6 fruit fly cellular contexts compared by ENCODE assay signal in genomic region chr3R:11604654-11605436, dm6.
A peak's percentile ranks its signal among the peaks of the same experiment; 100 is the strongest.
TF ChIP-seq lines count a peak whose summit lies in the region.

No protein-coding gene starts in this region.

- TF ChIP-seq CTCF in whole organism, embryonic (GFP tag; optimal IDR thresholded peaks at IDR 0.05; lab: Kevin White, UChicago) = peak; percentile 3

TF ChIP-seq in whole organism, 6 proteins besides CTCF, POLR2A, EP300 and RAD21:
- TF ChIP-seq EcR (GFP tag; optimal IDR thresholded peaks at IDR 0.05; lab: Kevin White, UChicago) (no peak), Dll (optimal IDR thresholded peaks at IDR 0.05; lab: Kevin White, UChicago) (peak; percentile 96), usp (GFP tag; optimal IDR thresholded peaks at IDR 0.05; lab: Kevin White, UChicago) (no peak), pan (optimal IDR thresholded peaks at IDR 0.05; lab: Kevin White, UChicago) (no peak)

TF ChIP-seq in whole organism, adult, 20 proteins besides CTCF, POLR2A, EP300 and RAD21:
- peak; percentile 7 for TF ChIP-seq Hr96 (GFP tag; optimal IDR thresholded peaks at IDR 0.05; lab: Kevin White, UChicago)
- peak; percentile 60 for TF ChIP-seq kay (GFP tag; lab: Kevin White, UChicago; ENCODE audit: borderline replicate concordance)
- no peak for TF ChIP-seq cic (GFP tag; optimal IDR thresholded peaks at IDR 0.05; lab: Kevin White, UChicago)
- peak; percentile 30 for TF ChIP-seq bab1 (GFP tag; optimal IDR thresholded peaks at IDR 0.05; lab: Kevin White, UChicago)
TF ChIP-seq in whole organism, adult: peak in this region for 3.

TF ChIP-seq in whole organism, embryonic, 481 proteins besides CTCF, POLR2A, EP300 and RAD21 (continues in another document):
- no peak for TF ChIP-seq chn (GFP tag; optimal IDR thresholded peaks at IDR 0.05; lab: Kevin White, UChicago)
- peak; percentile 30; the same call in 1 of the 2 replicates for TF ChIP-seq chm (GFP tag; IDR thresholded peaks at IDR 0.05; lab: Robert Waterston, UW)
- TF ChIP-seq Usf (GFP tag; optimal IDR thresholded peaks at IDR 0.05; lab: Kevin White, UChicago) = no peak
- TF ChIP-seq da (GFP tag; optimal IDR thresholded peaks at IDR 0.05; lab: Kevin White, UChicago) = no peak
- no peak for TF ChIP-seq CG33213 (GFP tag; optimal IDR thresholded peaks at IDR 0.05; lab: Kevin White, UChicago)
- peak; percentile 62 for TF ChIP-seq CG17385 (GFP tag; optimal IDR thresholded peaks at IDR 0.05; lab: Kevin White, UChicago)
- no peak for TF ChIP-seq CG30020 (tag; optimal IDR thresholded peaks at IDR 0.05; lab: Kevin White, UChicago)
- TF ChIP-seq oc (tag; optimal IDR thresholded peaks at IDR 0.05; lab: Kevin White, UChicago) = peak; percentile 34
- peak; percentile 43; the same call in 1 of the 2 replicates for TF ChIP-seq crol (GFP tag; IDR thresholded peaks at IDR 0.05; lab: Robert Waterston, UW)
- TF ChIP-seq Hsf (GFP tag; optimal IDR thresholded peaks at IDR 0.05; lab: Kevin White, UChicago) = no peak
- no peak for TF ChIP-seq CG2120 (GFP tag; optimal IDR thresholded peaks at IDR 0.05; lab: Kevin White, UChicago)
- peak; percentile 37 for TF ChIP-seq HLHmδ (GFP tag; optimal IDR thresholded peaks at IDR 0.05; lab: Kevin White, UChicago)
- peak in 1 of 2 experiments; percentile 72 for TF ChIP-seq bsh (GFP tag; optimal IDR thresholded peaks at IDR 0.05; lab: Kevin White, UChicago)
- peak; percentile 52; the same call in 2 of the 3 replicates for TF ChIP-seq CG7963 (GFP tag; IDR thresholded peaks at IDR 0.05; lab: Robert Waterston, UW; ENCODE audit: partially characterized antibody)
- TF ChIP-seq chinmo (GFP tag; IDR thresholded peaks at IDR 0.05; lab: Robert Waterston, UW; ENCODE audit: partially characterized antibody) = peak; percentile 94; the same call in 3 of the 4 replicates
- no peak for TF ChIP-seq pita (GFP tag; optimal IDR thresholded peaks at IDR 0.05; lab: Kevin White, UChicago)
- no peak for TF ChIP-seq slp2 (GFP tag; optimal IDR thresholded peaks at IDR 0.05; lab: Kevin White, UChicago)
- TF ChIP-seq fd102C (GFP tag; optimal IDR thresholded peaks at IDR 0.05; lab: Kevin White, UChicago) = no peak
- TF ChIP-seq sr (GFP tag; IDR thresholded peaks at IDR 0.05; lab: Robert Waterston, UW) = no peak
- TF ChIP-seq Hey (tag; optimal IDR thresholded peaks at IDR 0.05; lab: Kevin White, UChicago) = no peak

TF ChIP-seq in whole organism, prepupa, 60 proteins besides CTCF, POLR2A, EP300 and RAD21 (continues in another document):
- TF ChIP-seq Lpt (GFP tag; optimal IDR thresholded peaks at IDR 0.05; lab: Kevin White, UChicago) (no peak), spab (GFP tag; optimal IDR thresholded peaks at IDR 0.05; lab: Kevin White, UChicago) (no peak), CG7368 (GFP tag; optimal IDR thresholded peaks at IDR 0.05; lab: Kevin White, UChicago) (no peak), svp (GFP tag; lab: Kevin White, UChicago) (no peak), CG8319 (GFP tag; optimal IDR thresholded peaks at IDR 0.05; lab: Kevin White, UChicago) (no peak), CG15336 (GFP tag; IDR thresholded peaks at IDR 0.05; lab: Robert Waterston, UW) (peak; percentile 82), salr (GFP tag; optimal IDR thresholded peaks at IDR 0.05; lab: Kevin White, UChicago) (no peak), esn (GFP tag; optimal IDR thresholded peaks at IDR 0.05; lab: Kevin White, UChicago) (peak; percentile 14), Eip78C (GFP tag; lab: Kevin White, UChicago) (peak; percentile 84), Blimp-1 (GFP tag; optimal IDR thresholded peaks at IDR 0.05; lab: Kevin White, UChicago) (no peak), CG11294 (GFP tag; IDR thresholded peaks at IDR 0.05; lab: Robert Waterston, UW) (no peak), eg (GFP tag; IDR thresholded peaks at IDR 0.05; lab: Robert Waterston, UW) (peak; percentile 65; the same call in 1 of the 3 replicates), Sox15 (GFP tag; optimal IDR thresholded peaks at IDR 0.05; lab: Kevin White, UChicago) (no peak), Hr38 (GFP tag; optimal IDR thresholded peaks at IDR 0.05; lab: Kevin White, UChicago) (no peak), CG31627 (GFP tag; optimal IDR thresholded peaks at IDR 0.05; lab: Kevin White, UChicago) (no peak), CG6854 (GFP tag; optimal IDR thresholded peaks at IDR 0.05; lab: Kevin White, UChicago) (peak; percentile 72), CG16779 (tag; optimal IDR thresholded peaks at IDR 0.05; lab: Kevin White, UChicago) (peak; percentile 59), dsx (GFP tag; optimal IDR thresholded peaks at IDR 0.05; lab: Kevin White, UChicago; ENCODE audit: poor library complexity, severe bottlenecking) (peak; percentile 39), CG3032 (tag; optimal IDR thresholded peaks at IDR 0.05; lab: Kevin White, UChicago) (no peak), cyc (GFP tag; optimal IDR thresholded peaks at IDR 0.05; lab: Kevin White, UChicago) (no peak), CG6808 (GFP tag; optimal IDR thresholded peaks at IDR 0.05; lab: Kevin White, UChicago) (peak; percentile 57), Met (GFP tag; optimal IDR thresholded peaks at IDR 0.05; lab: Kevin White, UChicago) (no peak)

TF ChIP-seq in whole organism, pupa, 21 proteins besides CTCF, POLR2A, EP300 and RAD21:
- TF ChIP-seq CG8159 (tag; optimal IDR thresholded peaks at IDR 0.05; lab: Kevin White, UChicago) = peak; percentile 26
- TF ChIP-seq CG4496 (GFP tag; IDR thresholded peaks at IDR 0.05; lab: Robert Waterston, UW) = peak; percentile 64
- peak; percentile 0 for TF ChIP-seq CG34367 (tag; optimal IDR thresholded peaks at IDR 0.05; lab: Kevin White, UChicago)
- TF ChIP-seq gl (tag; optimal IDR thresholded peaks at IDR 0.05; lab: Kevin White, UChicago) = peak; percentile 51
- TF ChIP-seq CG13204 (GFP tag; optimal IDR thresholded peaks at IDR 0.05; lab: Kevin White, UChicago) = peak; percentile 64
- TF ChIP-seq CG8301 (tag; optimal IDR thresholded peaks at IDR 0.05; lab: Kevin White, UChicago) = peak; percentile 26
- TF ChIP-seq Ets98B (GFP tag; IDR thresholded peaks at IDR 0.05; lab: Robert Waterston, UW) = peak; percentile 72; the same call in 1 of the 2 replicates
- TF ChIP-seq CG15710 (tag; optimal IDR thresholded peaks at IDR 0.05; lab: Kevin White, UChicago) = peak; percentile 6
- TF ChIP-seq D1 (tag; optimal IDR thresholded peaks at IDR 0.05; lab: Kevin White, UChicago) = no peak
- peak; percentile 8 for TF ChIP-seq CG17806 (tag; optimal IDR thresholded peaks at IDR 0.05; lab: Kevin White, UChicago)
- TF ChIP-seq CG12605 (GFP tag; IDR thresholded peaks at IDR 0.05; lab: Robert Waterston, UW) = peak; percentile 90
- TF ChIP-seq Snoo (tag; optimal IDR thresholded peaks at IDR 0.05; lab: Kevin White, UChicago) = peak; percentile 32
- TF ChIP-seq EcR (GFP tag; optimal IDR thresholded peaks at IDR 0.05; lab: Kevin White, UChicago) = peak; percentile 50
- TF ChIP-seq CG9948 (tag; optimal IDR thresholded peaks at IDR 0.05; lab: Kevin White, UChicago) = no peak
- TF ChIP-seq rn (GFP tag; IDR thresholded peaks at IDR 0.05; lab: Robert Waterston, UW) = no peak
- TF ChIP-seq Pif1B (GFP tag; optimal IDR thresholded peaks at IDR 0.05; lab: Kevin White, UChicago) = peak; percentile 65
- TF ChIP-seq CG32121 (GFP tag; IDR thresholded peaks at IDR 0.05; lab: Robert Waterston, UW) = peak; percentile 48; the same call in 1 of the 2 replicates
- no peak for TF ChIP-seq CG10348 (GFP tag; IDR thresholded peaks at IDR 0.05; lab: Robert Waterston, UW)
- TF ChIP-seq Pif1A (GFP tag; optimal IDR thresholded peaks at IDR 0.05; lab: Kevin White, UChicago) = peak; percentile 45
- peak; percentile 73; the same call in 2 of the 3 replicates for TF ChIP-seq fd96Ca (GFP tag; IDR thresholded peaks at IDR 0.05; lab: Robert Waterston, UW)
- peak; percentile 46 for TF ChIP-seq CG14655 (GFP tag; optimal IDR thresholded peaks at IDR 0.05; lab: Kevin White, UChicago)

TF ChIP-seq in whole organism, wandering third instar larva, 38 proteins besides CTCF, POLR2A, EP300 and RAD21:
- TF ChIP-seq Dif (GFP tag; optimal IDR thresholded peaks at IDR 0.05; lab: Kevin White, UChicago; ENCODE audit: partially characterized antibody) (peak; percentile 94), Hnf4 (GFP tag; optimal IDR thresholded peaks at IDR 0.05; lab: Kevin White, UChicago) (no peak), Vsx2 (GFP tag; optimal IDR thresholded peaks at IDR 0.05; lab: Kevin White, UChicago; ENCODE audit: partially characterized antibody) (peak; percentile 81), dl (GFP tag; optimal IDR thresholded peaks at IDR 0.05; lab: Kevin White, UChicago; ENCODE audit: insufficient read depth in 1 of 2, partially characterized antibody in 2 of 2) (peak; percentile 87 to 88)
